Fruit fly (Drosophila melanogaster) whole organism, embryonic: Measurements from ENCODE around the gene CG6216.

Source experiments
- Ada2b ChIP-seq: fragments of 200-800 bp; sonication (Bioruptor generic); IDR thresholded peaks from 2 replicates; pipeline ENCODE4 v1.3.6; 2022; ENCODE audit warnings: missing biosample characterization, missing genetic modification characterization
- Aef1 ChIP-seq: fragments of 200-800 bp; sonication (Bioruptor generic); IDR thresholded peaks from 3 replicates; pipeline ENCODE4 v1.3.6; 2022; ENCODE audit warnings: missing biosample characterization, missing genetic modification characterization
- Asciz ChIP-seq: fragments of 200-800 bp; sonication (Bioruptor generic); optimal IDR thresholded peaks from 2 replicates; lab custom pipeline; 2017; ENCODE audit warnings: missing biosample characterization, mild to moderate bottlenecking, missing genetic modification characterization, missing genetic modification reagents
- Awh ChIP-seq: fragments of 200-800 bp; sonication (Bioruptor generic); IDR thresholded peaks from 2 replicates; pipeline ENCODE4, ENCODE4 v1.3.6; 2022; ENCODE audit warnings: missing biosample characterization, missing genetic modification characterization
- CG12104 ChIP-seq: fragments of 200-800 bp; sonication (Bioruptor generic); optimal IDR thresholded peaks from 3 replicates; lab custom pipeline; 2016; ENCODE audit warnings: missing biosample characterization, missing genetic modification characterization
- CG12155 ChIP-seq: fragments of 200-800 bp; sonication (Bioruptor generic); optimal IDR thresholded peaks from 3 replicates; lab custom pipeline; 2016; ENCODE audit warnings: missing biosample characterization, missing genetic modification characterization
- CG12299 ChIP-seq: fragments of 200-800 bp; sonication (Bioruptor generic); optimal IDR thresholded peaks from 2 replicates; lab custom pipeline; 2018; ENCODE audit warnings: missing biosample characterization, mild to moderate bottlenecking, missing genetic modification characterization
- CG12744 ChIP-seq: fragments of 200-800 bp; sonication (Bioruptor generic); optimal IDR thresholded peaks from 2 replicates; lab custom pipeline; 2016; ENCODE audit warnings: missing biosample characterization, missing genetic modification characterization
- CG15514 ChIP-seq: fragments of 200-800 bp; sonication (Bioruptor generic); optimal IDR thresholded peaks from 3 replicates; lab custom pipeline; 2017; ENCODE audit warnings: missing biosample characterization, missing genetic modification characterization, mild to moderate bottlenecking, moderate library complexity, missing genetic modification reagents
- CG16813 ChIP-seq: fragments of 200-800 bp; sonication (Bioruptor generic); IDR thresholded peaks from 3 replicates; pipeline ENCODE4 v1.3.6; 2022; ENCODE audit warnings: missing biosample characterization, missing genetic modification characterization; ENCODE audit not compliant: partially characterized antibody
- CG17829 ChIP-seq: fragments of 200-800 bp; optimal IDR thresholded peaks from 2 replicates; lab custom pipeline; 2019; ENCODE audit warnings: missing biosample characterization, mild to moderate bottlenecking, missing genetic modification characterization, moderate library complexity
- CG31441 ChIP-seq: fragments of 200-800 bp; sonication (Bioruptor generic); IDR thresholded peaks from 2 replicates; pipeline ENCODE4 v1.3.6; 2022; ENCODE audit warnings: missing biosample characterization, missing genetic modification characterization
- CG5180 ChIP-seq: fragments of 200-800 bp; sonication (Bioruptor generic); optimal IDR thresholded peaks from 3 replicates; lab custom pipeline; 2017; ENCODE audit warnings: missing biosample characterization, missing genetic modification characterization, mild to moderate bottlenecking, moderate library complexity, missing genetic modification reagents
- CG6654 ChIP-seq: fragments of 200-800 bp; sonication (Bioruptor generic); optimal IDR thresholded peaks from 2 replicates; lab custom pipeline; 2017; ENCODE audit warnings: missing biosample characterization, mild to moderate bottlenecking, missing genetic modification characterization
- CG6791 ChIP-seq: fragments of 200-800 bp; sonication (Bioruptor generic); IDR thresholded peaks from 3 replicates; pipeline ENCODE4 v1.3.6; 2022; ENCODE audit warnings: missing biosample characterization, missing genetic modification characterization; ENCODE audit not compliant: partially characterized antibody
- CG7839 ChIP-seq: fragments of 200-800 bp; sonication (Bioruptor generic); optimal IDR thresholded peaks from 3 replicates; lab custom pipeline; 2018; ENCODE audit warnings: missing biosample characterization, mild to moderate bottlenecking, missing genetic modification characterization, moderate library complexity
- Camta ChIP-seq: fragments of 200-800 bp; sonication (Bioruptor generic); optimal IDR thresholded peaks from 2 replicates; lab custom pipeline; 2016; ENCODE audit warnings: missing biosample characterization, missing genetic modification characterization
- Ets65A ChIP-seq: fragments of 200-800 bp; sonication (Bioruptor generic); peaks from one replicate; lab custom pipeline; 2016; ENCODE audit warnings: missing biosample characterization, missing genetic modification characterization
- HLH4C ChIP-seq: fragments of 200-800 bp; sonication (Bioruptor generic); IDR thresholded peaks from 3 replicates; pipeline ENCODE4 v1.3.6; 2022; ENCODE audit warnings: missing biosample characterization, missing genetic modification characterization; ENCODE audit not compliant: partially characterized antibody
- HmgD ChIP-seq: fragments of 200-800 bp; sonication (Bioruptor generic); optimal IDR thresholded peaks from 3 replicates; lab custom pipeline; 2016; ENCODE audit warnings: missing biosample characterization, missing genetic modification characterization
- Jarid2 ChIP-seq: fragments of 200-800 bp; sonication (Bioruptor generic); optimal IDR thresholded peaks from 3 replicates; lab custom pipeline; 2017; ENCODE audit warnings: mild to moderate bottlenecking, missing biosample characterization, missing genetic modification reagents, missing genetic modification characterization
- Med ChIP-seq: fragments of 200-800 bp; sonication (Bioruptor generic); peaks from one replicate; lab custom pipeline; 2016; ENCODE audit warnings: missing biosample characterization, missing genetic modification characterization, mild to moderate bottlenecking, inconsistent platforms, moderate library complexity
- Mrtf ChIP-seq: fragments of 200-800 bp; sonication (Bioruptor generic); IDR thresholded peaks from 3 replicates; pipeline ENCODE4 v1.3.6; 2022; ENCODE audit warnings: missing biosample characterization, missing genetic modification characterization
- NC2β ChIP-seq: fragments of 200-800 bp; sonication (Bioruptor generic); optimal IDR thresholded peaks from 2 replicates; lab custom pipeline; 2016; ENCODE audit warnings: missing biosample characterization, missing genetic modification characterization
- Nf-YA ChIP-seq: fragments of 200-800 bp; sonication (Bioruptor generic); IDR thresholded peaks from 2 replicates; pipeline ENCODE4 v1.3.6; 2022; ENCODE audit warnings: missing biosample characterization, missing genetic modification characterization
- Poxn ChIP-seq: fragments of 200-800 bp; sonication (Bioruptor generic); IDR thresholded peaks from 2 replicates; pipeline ENCODE4 v1.3.6; 2022; ENCODE audit warnings: missing biosample characterization, missing genetic modification characterization
- Ptx1 ChIP-seq: fragments of 200-800 bp; sonication (Bioruptor generic); IDR thresholded peaks from 2 replicates; pipeline ENCODE4 v1.3.6; 2022; ENCODE audit warnings: missing biosample characterization, missing genetic modification characterization
- al ChIP-seq: fragments of 200-800 bp; sonication (Bioruptor generic); IDR thresholded peaks from 2 replicates; pipeline ENCODE4 v1.3.6; 2022; ENCODE audit warnings: missing biosample characterization, missing genetic modification characterization
- bowl ChIP-seq: fragments of 200-800 bp; sonication (Bioruptor generic); IDR thresholded peaks from 2 replicates; pipeline ENCODE4 v1.3.6; 2022; ENCODE audit warnings: missing biosample characterization, missing genetic modification characterization
- chinmo ChIP-seq: fragments of 200-800 bp; sonication (Bioruptor generic); IDR thresholded peaks from 4 replicates; pipeline ENCODE4 v1.3.6; 2022; ENCODE audit warnings: missing biosample characterization, missing genetic modification characterization; ENCODE audit not compliant: partially characterized antibody
- crp ChIP-seq, 2 experiments: fragments of 200-800 bp; sonication (Bioruptor generic); optimal IDR thresholded peaks; 2 replicates in 1 of 2; 3 replicates in 1 of 2; lab custom pipeline; 2017; ENCODE audit warnings: missing biosample characterization in 2 of 2, missing genetic modification characterization in 2 of 2, mild to moderate bottlenecking in 1 of 2, moderate library complexity in 1 of 2
- ems ChIP-seq: fragments of 200-800 bp; sonication (Bioruptor generic); optimal IDR thresholded peaks from 3 replicates; lab custom pipeline; 2016; ENCODE audit warnings: missing biosample characterization, missing genetic modification characterization
- eve ChIP-seq, 2 experiments: fragments of >200 bp; optimal IDR thresholded peaks; 2 replicates each; lab custom pipeline; 2017; ENCODE audit warnings: missing biosample characterization in 2 of 2, missing genetic modification characterization in 2 of 2
- gcm ChIP-seq: fragments of 200-800 bp; sonication (Bioruptor generic); optimal IDR thresholded peaks from 2 replicates; lab custom pipeline; 2019; ENCODE audit warnings: missing biosample characterization, mild to moderate bottlenecking, missing genetic modification characterization, moderate library complexity
- gsb ChIP-seq: fragments of 200-800 bp; sonication (Bioruptor generic); IDR thresholded peaks from 2 replicates; pipeline ENCODE4 v1.3.6; 2022; ENCODE audit warnings: missing biosample characterization, missing genetic modification characterization
- hbn ChIP-seq: fragments of 200-800 bp; sonication (Bioruptor generic); IDR thresholded peaks from 2 replicates; pipeline ENCODE4 v1.3.6; 2022; ENCODE audit warnings: missing biosample characterization, missing genetic modification characterization; ENCODE audit not compliant: partially characterized antibody
- ind ChIP-seq: fragments of 200-800 bp; sonication (Bioruptor generic); optimal IDR thresholded peaks from 3 replicates; lab custom pipeline; 2016; ENCODE audit warnings: missing biosample characterization, missing genetic modification characterization
- odd ChIP-seq: fragments of 200-800 bp; sonication (Bioruptor generic); optimal IDR thresholded peaks from 2 replicates; lab custom pipeline; 2017; ENCODE audit warnings: missing biosample characterization, mild to moderate bottlenecking, missing genetic modification characterization
- p53 ChIP-seq: fragments of 200-800 bp; sonication (Bioruptor generic); optimal IDR thresholded peaks from 2 replicates; lab custom pipeline; 2016; ENCODE audit warnings: missing biosample characterization, missing genetic modification characterization
- seq ChIP-seq: fragments of 200-800 bp; sonication (Bioruptor generic); IDR thresholded peaks from 2 replicates; pipeline ENCODE4 v1.3.6; 2022; ENCODE audit warnings: missing biosample characterization, missing genetic modification characterization
- slou ChIP-seq: fragments of 200-800 bp; sonication (Bioruptor generic); optimal IDR thresholded peaks from 3 replicates; lab custom pipeline; 2016; ENCODE audit warnings: missing biosample characterization, missing genetic modification characterization
- stwl ChIP-seq: fragments of 200-800 bp; sonication (Bioruptor generic); optimal IDR thresholded peaks from 3 replicates; lab custom pipeline; 2018; ENCODE audit warnings: missing biosample characterization, mild to moderate bottlenecking, missing genetic modification characterization, moderate library complexity
- sug ChIP-seq: fragments of 200-800 bp; optimal IDR thresholded peaks from 2 replicates; lab custom pipeline; 2019; ENCODE audit warnings: missing biosample characterization, mild to moderate bottlenecking, missing genetic modification characterization, moderate library complexity
- tap ChIP-seq: fragments of 200-800 bp; optimal IDR thresholded peaks from 3 replicates; lab custom pipeline; 2019; ENCODE audit warnings: missing biosample characterization, mild to moderate bottlenecking, missing genetic modification characterization, moderate library complexity
- trh ChIP-seq: fragments of 200-800 bp; sonication (Bioruptor generic); optimal IDR thresholded peaks from 2 replicates; lab custom pipeline; 2016; ENCODE audit warnings: missing biosample characterization, missing genetic modification characterization

The CG6216 gene

dm6 chr3L:11199320-11199719 is 48.7 kb upstream of the CG6216 start, which contains the start of gene CG7607:
TSS of gene CG7607 (plus strand) at chr3L:11199620.
- TF ChIP-seq Nf-YA (GFP tag; lab: Robert Waterston, UW) = no peak
- no peak for TF ChIP-seq CG5180
- TF ChIP-seq HmgD (GFP tag; lab: Kevin White, UChicago) = no peak
- TF ChIP-seq Ets65A (GFP tag; lab: Kevin White, UChicago) = peak; percentile 37
- no peak for TF ChIP-seq Camta (GFP tag; lab: Kevin White, UChicago)

dm6 chr3L:11198375-11198774 is 47.8 kb upstream of the CG6216 start:
- no peak for TF ChIP-seq gsb (GFP tag; lab: Robert Waterston, UW)
- no peak for TF ChIP-seq ems
- TF ChIP-seq CG6791 (GFP tag; lab: Robert Waterston, UW) = 0 out of 3 replicates have a peak, but pooled peaks have one; percentile 34
- TF ChIP-seq Awh (GFP tag; lab: Robert Waterston, UW) = 0 out of 2 replicates have a peak, but pooled peaks have one; percentile 20
- peak; percentile 30 for TF ChIP-seq Med (GFP tag; lab: Kevin White, UChicago)
- TF ChIP-seq eve (GFP tag; optimal IDR thresholded peaks at IDR 0.05; lab: Kevin White, UChicago) = no peak
- TF ChIP-seq Ptx1 (GFP tag; lab: Robert Waterston, UW) = no peak

- peak; percentile 2 for TF ChIP-seq stwl (tag; lab: Kevin White, UChicago)
- peak; percentile 63 for TF ChIP-seq tap (tag; lab: Kevin White, UChicago)
- no peak for TF ChIP-seq CG12744 (GFP tag; lab: Kevin White, UChicago)
- no peak for TF ChIP-seq HLH4C
- peak; percentile 11 for TF ChIP-seq slou (GFP tag; lab: Kevin White, UChicago)
- TF ChIP-seq trh = peak; percentile 40
- peak; percentile 85 for TF ChIP-seq CG31441 (GFP tag; lab: Robert Waterston, UW)
- TF ChIP-seq odd = peak; percentile 55
- TF ChIP-seq CG15514 (GFP tag; lab: Kevin White, UChicago) = peak; percentile 12
- TF ChIP-seq p53 (GFP tag; lab: Kevin White, UChicago) = no peak
- TF ChIP-seq CG12104 = peak; percentile 51
- TF ChIP-seq CG12299 = peak; percentile 52
- TF ChIP-seq ind = peak; percentile 39
- TF ChIP-seq NC2β = no peak
- peak; percentile 50 for TF ChIP-seq Med (GFP tag; lab: Kevin White, UChicago)
- peak; percentile 31; the same call in 1 of the 3 replicates for TF ChIP-seq Aef1 (GFP tag; lab: Robert Waterston, UW)
- no peak for TF ChIP-seq chinmo (GFP tag; lab: Robert Waterston, UW)
- peak; percentile 40 for TF ChIP-seq Asciz (GFP tag; lab: Kevin White, UChicago)
- TF ChIP-seq sug (tag; lab: Kevin White, UChicago) = peak; percentile 83
- TF ChIP-seq seq (GFP tag; lab: Robert Waterston, UW) = peak; percentile 55; the same call in 1 of the 2 replicates
- TF ChIP-seq CG12155 (GFP tag; lab: Kevin White, UChicago) = peak; percentile 44
- TF ChIP-seq CG16813 (GFP tag; lab: Robert Waterston, UW) = no peak
- peak; percentile 74 for TF ChIP-seq Jarid2 (GFP tag; lab: Kevin White, UChicago)
- TF ChIP-seq Ets65A (GFP tag; lab: Kevin White, UChicago) = no peak
- TF ChIP-seq CG7839 (tag; lab: Kevin White, UChicago) = peak; percentile 79
- peak; percentile 65 for TF ChIP-seq CG17829 (tag; lab: Kevin White, UChicago)
- no peak for TF ChIP-seq hbn
- TF ChIP-seq Mrtf = no peak; the same call in 2 of the 3 replicates
- peak; percentile 61 for TF ChIP-seq gcm (GFP tag; lab: Kevin White, UChicago)
- TF ChIP-seq al (GFP tag; lab: Robert Waterston, UW) = peak; percentile 61
- TF ChIP-seq Ada2b (GFP tag; lab: Robert Waterston, UW) = peak; percentile 65
- TF ChIP-seq crp (GFP tag; optimal IDR thresholded peaks at IDR 0.05; lab: Kevin White, UChicago) = peak in 1 of 2 experiments; percentile 11
- peak; percentile 3 for TF ChIP-seq CG6654 (GFP tag; lab: Kevin White, UChicago)
- TF ChIP-seq Poxn (GFP tag; lab: Robert Waterston, UW) = no peak
- peak; percentile 32; the same call in 1 of the 2 replicates for TF ChIP-seq bowl
These were observed 46.9 kb upstream of the CG6216 start, which contains the start of gene GlcAT-P for dm6 chr3L:11197291-11198021. TSS of gene GlcAT-P (minus strand) at chr3L:11197536.
